Worm (Caenorhabditis elegans): Measurements from ENCODE around the gene del-8.
A peak's percentile ranks its signal among the peaks of the same experiment; 100 is the strongest.

Gene del-8

ce11 chrX:9637700-9638099 lies 48.5 kb downstream of the del-8 start (continued):
- TF ChIP-seq attf-4 (tag; optimal IDR thresholded peaks at IDR 0.05) (no peak), hlh-11 (tag; optimal IDR thresholded peaks at IDR 0.05) (peak; percentile 5), mxl-2 (GFP tag; conservative IDR thresholded peaks at IDR 0.05) (peak; percentile 77), nhr-76 (tag; optimal IDR thresholded peaks at IDR 0.05) (no peak), zag-1 (tag; optimal IDR thresholded peaks at IDR 0.05) (no peak), Y5F2A.4 (GFP tag; optimal IDR thresholded peaks at IDR 0.05) (peak; percentile 73), ceh-28 (tag; optimal IDR thresholded peaks at IDR 0.05) (no peak), ztf-11 (tag; optimal IDR thresholded peaks at IDR 0.05) (no peak), ama-1 (optimal IDR thresholded peaks at IDR 0.05) (no peak), egl-27 (tag; optimal IDR thresholded peaks at IDR 0.05) (no peak), zfp-2 (tag; optimal IDR thresholded peaks at IDR 0.05) (no peak), spr-1 (tag; optimal IDR thresholded peaks at IDR 0.05) (peak; percentile 73), nhr-111 (GFP tag; optimal IDR thresholded peaks at IDR 0.05) (peak; percentile 73), zfp-3 (GFP tag; conservative IDR thresholded peaks at IDR 0.05) (no peak), ZK546.5 (tag; optimal IDR thresholded peaks at IDR 0.05) (no peak), F10B5.3 (tag; optimal IDR thresholded peaks at IDR 0.05) (peak; percentile 65), lin-29 (GFP tag; IDR thresholded peaks at IDR 0.05) (peak; percentile 15; the same call in 1 of the 2 replicates), egl-43 (GFP tag; IDR thresholded peaks at IDR 0.05) (no peak), ceh-82 (tag; optimal IDR thresholded peaks at IDR 0.05) (no peak), Y75B8A.6 (GFP tag; IDR thresholded peaks at IDR 0.05) (peak; percentile 71; the same call in 1 of the 2 replicates), lin-15B (tag; optimal IDR thresholded peaks at IDR 0.05) (no peak), nhr-10 (tag; optimal IDR thresholded peaks at IDR 0.05) (no peak), saeg-2 (GFP tag; IDR thresholded peaks at IDR 0.05) (peak; percentile 76; the same call in 1 of the 2 replicates), ctbp-1 (GFP tag; IDR thresholded peaks at IDR 0.05) (peak; percentile 79), nhr-25 (tag; optimal IDR thresholded peaks at IDR 0.05; ENCODE audit: borderline replicate concordance, insufficient read depth) (no peak), pha-4 (GFP tag; IDR thresholded peaks at IDR 0.05) (peak; percentile 94), pha-4 (tag; optimal IDR thresholded peaks at IDR 0.05) (no peak), snpc-4 (tag; optimal IDR thresholded peaks at IDR 0.05) (no peak), duxl-1 (tag; optimal IDR thresholded peaks at IDR 0.05; ENCODE audit: poor library complexity) (peak; percentile 61), skn-1 (tag; optimal IDR thresholded peaks at IDR 0.05) (no peak), F37D6.2 (tag; optimal IDR thresholded peaks at IDR 0.05) (peak; percentile 32), cey-2 (tag; optimal IDR thresholded peaks at IDR 0.05; ENCODE audit: borderline replicate concordance, insufficient read depth) (no peak), zip-2 (tag; optimal IDR thresholded peaks at IDR 0.05) (peak; percentile 48), F26F4.8 (GFP tag; conservative IDR thresholded peaks at IDR 0.05) (peak; percentile 95), pqm-1 (tag; optimal IDR thresholded peaks at IDR 0.05) (no peak), tag-97 (GFP tag; IDR thresholded peaks at IDR 0.05) (0 out of 2 replicates have a peak, but pooled peaks have one; percentile 65), lin-13 (GFP tag; optimal IDR thresholded peaks at IDR 0.05) (peak; percentile 1), sdz-12 (GFP tag; optimal IDR thresholded peaks at IDR 0.05) (peak; percentile 61), lin-38 (GFP tag; IDR thresholded peaks at IDR 0.05) (peak; percentile 75), rbr-2 (tag; optimal IDR thresholded peaks at IDR 0.05) (peak; percentile 58), madf-9 (GFP tag; conservative IDR thresholded peaks at IDR 0.05) (peak; percentile 83), lim-7 (GFP tag; IDR thresholded peaks at IDR 0.05) (peak; percentile 95), tra-1 (GFP tag; IDR thresholded peaks at IDR 0.05) (peak; percentile 90), fos-1 (tag; optimal IDR thresholded peaks at IDR 0.05) (no peak), daf-12 (tag; optimal IDR thresholded peaks at IDR 0.05) (no peak), mdt-29 (GFP tag; IDR thresholded peaks at IDR 0.05) (peak; percentile 72; the same call in 1 of the 2 replicates), jun-1 (tag; optimal IDR thresholded peaks at IDR 0.05) (no peak), spr-3 (GFP tag; optimal IDR thresholded peaks at IDR 0.05) (peak; percentile 63), daf-8 (GFP tag; IDR thresholded peaks at IDR 0.05) (no peak), madf-5 (GFP tag; IDR thresholded peaks at IDR 0.05) (peak; percentile 86 to 87; a peak in 2 of 4 replicates), arid-1 (GFP tag; conservative IDR thresholded peaks at IDR 0.05) (peak; percentile 85), T20F7.1 (GFP tag; optimal IDR thresholded peaks at IDR 0.05) (peak; percentile 46)

Data from whole organism, L4 larva.